Worm (Caenorhabditis elegans): Measurements from ENCODE around the gene nhr-225.

DNA sequence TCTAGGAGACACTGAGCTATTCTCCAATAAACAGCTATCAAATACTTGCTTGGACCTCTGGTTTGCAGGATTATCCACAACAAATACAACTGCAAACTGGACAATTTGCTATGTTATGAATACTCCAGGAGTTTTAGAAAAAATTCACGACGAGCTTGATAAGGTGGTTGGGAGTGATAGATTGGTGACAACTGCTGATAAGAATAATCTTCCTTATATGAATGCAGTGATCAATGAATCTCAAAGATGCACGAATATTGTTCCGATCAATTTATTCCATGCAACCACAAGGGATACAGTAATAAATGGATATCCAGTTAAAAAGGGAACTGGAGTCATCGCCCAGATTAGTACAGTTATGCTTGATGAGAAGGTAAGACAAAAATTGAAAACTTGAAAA lies 38.5 kb downstream of the nhr-225 start:
- TF ChIP-seq flt-1 (GFP tag; IDR thresholded peaks at IDR 0.05): no peak
- TF ChIP-seq ztf-29 (GFP tag; IDR thresholded peaks at IDR 0.05): no peak
- TF ChIP-seq ref-1 (GFP tag; conservative IDR thresholded peaks at IDR 0.05): no peak

Data from whole organism, midembryonic.